Fruit fly (Drosophila melanogaster) whole organism, embryonic: ENCODE results near the gene CG42268.

Source experiments
- Atf-2 ChIP-seq: fragments of 200-800 bp; sonication (Bioruptor generic); optimal IDR thresholded peaks from 2 replicates; lab custom pipeline; 2016; ENCODE audit warnings: missing biosample characterization, missing genetic modification characterization
- Bdp1 ChIP-seq: fragments of 200-800 bp; sonication (Bioruptor generic); optimal IDR thresholded peaks from 3 replicates; lab custom pipeline; 2016; ENCODE audit warnings: missing biosample characterization, missing genetic modification characterization
- Bgb ChIP-seq: fragments of 200-800 bp; sonication (Bioruptor generic); IDR thresholded peaks from 2 replicates; pipeline ENCODE4 v1.3.6; 2022; ENCODE audit warnings: missing biosample characterization, missing genetic modification characterization; ENCODE audit not compliant: partially characterized antibody
- CG10431 ChIP-seq: fragments of 200-800 bp; sonication (Bioruptor generic); optimal IDR thresholded peaks from 3 replicates; lab custom pipeline; 2018; ENCODE audit warnings: missing biosample characterization, mild to moderate bottlenecking, missing genetic modification characterization
- CG10462 ChIP-seq: fragments of 200-800 bp; sonication (Bioruptor generic); optimal IDR thresholded peaks from 2 replicates; lab custom pipeline; 2016; ENCODE audit warnings: missing biosample characterization, missing genetic modification characterization
- CG12071 ChIP-seq: fragments of 200-800 bp; sonication (Bioruptor generic); optimal IDR thresholded peaks from 3 replicates; lab custom pipeline; 2018; ENCODE audit warnings: missing biosample characterization, mild to moderate bottlenecking, missing genetic modification characterization
- CG12942 ChIP-seq: fragments of 200-800 bp; sonication (Bioruptor generic); optimal IDR thresholded peaks from 3 replicates; lab custom pipeline; 2016; ENCODE audit warnings: missing biosample characterization, missing genetic modification characterization
- CG13287 ChIP-seq: fragments of 200-800 bp; sonication (Bioruptor generic); IDR thresholded peaks from 2 replicates; pipeline ENCODE4 v1.3.6; 2022; ENCODE audit warnings: missing biosample characterization, missing genetic modification characterization; ENCODE audit not compliant: partially characterized antibody
- CG14710 ChIP-seq: fragments of 200-800 bp; sonication (Bioruptor generic); optimal IDR thresholded peaks from 3 replicates; lab custom pipeline; 2019; ENCODE audit warnings: missing biosample characterization, mild to moderate bottlenecking, missing genetic modification characterization, moderate library complexity
- CG1529 ChIP-seq: fragments of 200-800 bp; sonication (Bioruptor generic); optimal IDR thresholded peaks from 3 replicates; lab custom pipeline; 2018; ENCODE audit warnings: missing biosample characterization, missing genetic modification characterization
- CG15479 ChIP-seq: fragments of 200-800 bp; sonication (Bioruptor generic); optimal IDR thresholded peaks from 3 replicates; lab custom pipeline; 2019; ENCODE audit warnings: missing biosample characterization, mild to moderate bottlenecking, missing genetic modification characterization, moderate library complexity
- CG15696 ChIP-seq: fragments of 200-800 bp; sonication (Bioruptor generic); optimal IDR thresholded peaks from 2 replicates; lab custom pipeline; 2019; ENCODE audit warnings: missing biosample characterization, mild to moderate bottlenecking, missing genetic modification characterization, moderate library complexity
- CG17186 ChIP-seq: fragments of 200-800 bp; sonication (Bioruptor generic); optimal IDR thresholded peaks from 3 replicates; lab custom pipeline; 2017; ENCODE audit warnings: missing biosample characterization, missing genetic modification reagents, missing genetic modification characterization
- CG2712 ChIP-seq: fragments of 200-800 bp; optimal IDR thresholded peaks from 3 replicates; lab custom pipeline; 2019; ENCODE audit warnings: missing biosample characterization, mild to moderate bottlenecking, missing genetic modification characterization, moderate library complexity
- CG30020 ChIP-seq: fragments of 200-800 bp; optimal IDR thresholded peaks from 2 replicates; lab custom pipeline; 2019; ENCODE audit warnings: missing biosample characterization, mild to moderate bottlenecking, missing genetic modification characterization, moderate library complexity
- CG33557 ChIP-seq: fragments of 200-800 bp; sonication (Bioruptor generic); optimal IDR thresholded peaks from 2 replicates; lab custom pipeline; 2019; ENCODE audit warnings: missing biosample characterization, mild to moderate bottlenecking, missing genetic modification characterization, moderate library complexity
- CG5180 ChIP-seq: fragments of 200-800 bp; sonication (Bioruptor generic); optimal IDR thresholded peaks from 3 replicates; lab custom pipeline; 2017; ENCODE audit warnings: missing biosample characterization, missing genetic modification characterization, mild to moderate bottlenecking, moderate library complexity, missing genetic modification reagents
- CG5953 ChIP-seq: fragments of 200-800 bp; sonication (Bioruptor generic); IDR thresholded peaks from 2 replicates; pipeline ENCODE4 v1.3.6; 2022; ENCODE audit warnings: missing biosample characterization, missing genetic modification characterization
- CG6854 ChIP-seq: fragments of 200-800 bp; sonication (Bioruptor generic); optimal IDR thresholded peaks from 3 replicates; lab custom pipeline; 2017; ENCODE audit warnings: missing biosample characterization, mild to moderate bottlenecking, missing genetic modification characterization
- Dfd ChIP-seq, 2 experiments: fragments of >200 bp; optimal IDR thresholded peaks; 2 replicates each; lab custom pipeline; 2017; ENCODE audit warnings: missing biosample characterization in 2 of 2, missing genetic modification characterization in 2 of 2
- Gsc ChIP-seq: fragments of 200-800 bp; sonication (Bioruptor generic); IDR thresholded peaks from 2 replicates; pipeline ENCODE4 v1.3.6; 2022; ENCODE audit warnings: missing biosample characterization, missing genetic modification characterization
- H15 ChIP-seq: fragments of 200-800 bp; sonication (Bioruptor generic); IDR thresholded peaks from 3 replicates; pipeline ENCODE4 v1.3.6; 2022; ENCODE audit warnings: missing biosample characterization, missing genetic modification characterization
- Hr78 ChIP-seq, 2 experiments: fragments of 200-800 bp in 1 of 2; fragments of >200 bp in 1 of 2; sonication (Bioruptor generic) in 1 of 2; optimal IDR thresholded peaks; 2 replicates each; lab custom pipeline; 2017 to 2019; ENCODE audit warnings: missing biosample characterization in 2 of 2, missing genetic modification characterization in 2 of 2, mild to moderate bottlenecking in 1 of 2, moderate library complexity in 1 of 2
- Max ChIP-seq: fragments of 200-800 bp; sonication (Bioruptor generic); optimal IDR thresholded peaks from 2 replicates; lab custom pipeline; 2016; ENCODE audit warnings: missing biosample characterization, mild to moderate bottlenecking, missing genetic modification characterization
- Meics ChIP-seq: fragments of 200-800 bp; sonication (Bioruptor generic); optimal IDR thresholded peaks from 2 replicates; lab custom pipeline; 2017; ENCODE audit warnings: missing biosample characterization, mild to moderate bottlenecking, missing genetic modification characterization
- Neu2 ChIP-seq: fragments of 200-800 bp; sonication (Bioruptor generic); optimal IDR thresholded peaks from 3 replicates; lab custom pipeline; 2016; ENCODE audit warnings: missing biosample characterization, missing genetic modification characterization, borderline replicate concordance
- Nf-YA ChIP-seq: fragments of 200-800 bp; sonication (Bioruptor generic); IDR thresholded peaks from 2 replicates; pipeline ENCODE4 v1.3.6; 2022; ENCODE audit warnings: missing biosample characterization, missing genetic modification characterization
- Scr ChIP-seq: fragments of 200-800 bp; sonication (Bioruptor generic); IDR thresholded peaks from 2 replicates; pipeline ENCODE4 v1.3.6; 2022; ENCODE audit warnings: missing biosample characterization, missing genetic modification characterization; ENCODE audit not compliant: partially characterized antibody
- Sry-β ChIP-seq: fragments of 200-800 bp; sonication (Bioruptor generic); optimal IDR thresholded peaks from 2 replicates; lab custom pipeline; 2018; ENCODE audit warnings: missing biosample characterization, mild to moderate bottlenecking, missing genetic modification characterization, moderate library complexity
- cas ChIP-seq: fragments of 200-800 bp; sonication (Bioruptor generic); IDR thresholded peaks from 2 replicates; pipeline ENCODE4 v1.3.6; 2022; ENCODE audit warnings: missing biosample characterization, missing genetic modification characterization
- ci ChIP-seq: fragments of 200-800 bp; sonication (Bioruptor generic); IDR thresholded peaks from 3 replicates; pipeline ENCODE4 v1.3.6; 2022; ENCODE audit warnings: missing biosample characterization, missing genetic modification characterization
- corto ChIP-seq: fragments of 200-800 bp; sonication (Bioruptor generic); optimal IDR thresholded peaks from 2 replicates; lab custom pipeline; 2016; ENCODE audit warnings: missing biosample characterization, mild to moderate bottlenecking, missing genetic modification characterization, moderate library complexity
- crc ChIP-seq: fragments of 200-800 bp; sonication (Bioruptor generic); optimal IDR thresholded peaks from 2 replicates; lab custom pipeline; 2016; ENCODE audit warnings: missing biosample characterization, missing genetic modification characterization
- cwo ChIP-seq: fragments of 200-800 bp; sonication (Bioruptor generic); optimal IDR thresholded peaks from 3 replicates; lab custom pipeline; 2017; ENCODE audit warnings: missing biosample characterization, missing genetic modification characterization, mild to moderate bottlenecking, moderate library complexity, missing genetic modification reagents
- dpn ChIP-seq, 2 experiments: fragments of 200-800 bp; sonication (Bioruptor generic); optimal IDR thresholded peaks; 3 replicates each; lab custom pipeline; 2016; ENCODE audit warnings: missing biosample characterization in 2 of 2, missing genetic modification characterization in 2 of 2
- eve ChIP-seq, 2 experiments: fragments of >200 bp; optimal IDR thresholded peaks; 2 replicates each; lab custom pipeline; 2017; ENCODE audit warnings: missing biosample characterization in 2 of 2, missing genetic modification characterization in 2 of 2
- fd102C ChIP-seq: fragments of 200-800 bp; sonication (Bioruptor generic); optimal IDR thresholded peaks from 2 replicates; lab custom pipeline; 2018; ENCODE audit warnings: missing biosample characterization, mild to moderate bottlenecking, missing genetic modification characterization, moderate library complexity
- gcm ChIP-seq: fragments of 200-800 bp; sonication (Bioruptor generic); optimal IDR thresholded peaks from 2 replicates; lab custom pipeline; 2019; ENCODE audit warnings: missing biosample characterization, mild to moderate bottlenecking, missing genetic modification characterization, moderate library complexity
- gcm2 ChIP-seq: fragments of 200-800 bp; sonication (Bioruptor generic); optimal IDR thresholded peaks from 2 replicates; lab custom pipeline; 2016; ENCODE audit warnings: missing biosample characterization, missing genetic modification characterization
- grau ChIP-seq: fragments of 200-800 bp; optimal IDR thresholded peaks from 3 replicates; lab custom pipeline; 2019; ENCODE audit warnings: missing biosample characterization, mild to moderate bottlenecking, missing genetic modification characterization, moderate library complexity
- gsb ChIP-seq: fragments of 200-800 bp; sonication (Bioruptor generic); IDR thresholded peaks from 2 replicates; pipeline ENCODE4 v1.3.6; 2022; ENCODE audit warnings: missing biosample characterization, missing genetic modification characterization
- kay ChIP-seq: fragments of 200-800 bp; sonication (Bioruptor generic); optimal IDR thresholded peaks from 2 replicates; lab custom pipeline; 2016; ENCODE audit warnings: missing biosample characterization, missing genetic modification characterization
- lilli ChIP-seq: fragments of 200-800 bp; sonication (Bioruptor generic); optimal IDR thresholded peaks from 3 replicates; lab custom pipeline; 2016; ENCODE audit warnings: missing biosample characterization, missing genetic modification characterization
- p53 ChIP-seq: fragments of 200-800 bp; sonication (Bioruptor generic); optimal IDR thresholded peaks from 2 replicates; lab custom pipeline; 2016; ENCODE audit warnings: missing biosample characterization, missing genetic modification characterization
- pb ChIP-seq: fragments of 200-800 bp; sonication (Bioruptor generic); optimal IDR thresholded peaks from 3 replicates; lab custom pipeline; 2016; ENCODE audit warnings: missing biosample characterization, missing genetic modification characterization
- psq ChIP-seq: fragments of 200-800 bp; sonication (Bioruptor generic); optimal IDR thresholded peaks from 2 replicates; lab custom pipeline; 2017; ENCODE audit warnings: missing biosample characterization, missing genetic modification characterization
- sens-2 ChIP-seq: fragments of 200-800 bp; sonication (Bioruptor generic); IDR thresholded peaks from 2 replicates; pipeline ENCODE4 v1.3.6; 2022; ENCODE audit warnings: missing biosample characterization, missing genetic modification characterization
- sna ChIP-seq: fragments of 200-800 bp; sonication (Bioruptor generic); IDR thresholded peaks from 2 replicates; pipeline ENCODE4 v1.3.6; 2022; ENCODE audit warnings: missing biosample characterization, missing genetic modification characterization; ENCODE audit not compliant: partially characterized antibody
- wdn ChIP-seq: fragments of 200-800 bp; sonication (Bioruptor generic); IDR thresholded peaks from 2 replicates; pipeline ENCODE4 v1.3.6; 2022; ENCODE audit warnings: missing biosample characterization, missing genetic modification characterization
- zfh1 ChIP-seq: fragments of 200-800 bp; sonication (Bioruptor generic); IDR thresholded peaks from 3 replicates; pipeline ENCODE4 v1.3.6; 2022; ENCODE audit warnings: missing biosample characterization, missing genetic modification characterization

Gene CG42268

dm6 chr3L:9723108-9723507, 37.1 kb downstream of the CG42268 start, which contains the start of the genes nbs and defl (continued):
- no peak for TF ChIP-seq Gsc (GFP tag; lab: Robert Waterston, UW)
- peak; percentile 9 for TF ChIP-seq CG10462 (GFP tag; lab: Kevin White, UChicago)
- TF ChIP-seq Sry-β: peak; percentile 29
- no peak for TF ChIP-seq CG5180 (GFP tag; lab: Kevin White, UChicago)
- peak; percentile 16 for TF ChIP-seq CG33557 (GFP tag; lab: Kevin White, UChicago)
- TF ChIP-seq CG12942 (GFP tag; lab: Kevin White, UChicago): peak; percentile 64
- peak; percentile 44; the same call in 1 of the 3 replicates for TF ChIP-seq H15 (GFP tag; lab: Robert Waterston, UW)
- no peak for TF ChIP-seq p53 (GFP tag; lab: Kevin White, UChicago)
- peak; percentile 66 for TF ChIP-seq Meics (GFP tag; lab: Kevin White, UChicago)
- no peak for TF ChIP-seq eve (GFP tag; optimal IDR thresholded peaks at IDR 0.05; lab: Kevin White, UChicago)
- peak; percentile 65 for TF ChIP-seq Scr (GFP tag; lab: Robert Waterston, UW)
- TF ChIP-seq sens-2 (GFP tag; lab: Robert Waterston, UW): no peak
- TF ChIP-seq Nf-YA: no peak
- peak; percentile 23 for TF ChIP-seq psq
- TF ChIP-seq Neu2 (GFP tag; lab: Kevin White, UChicago): no peak
- peak; percentile 35 for TF ChIP-seq kay (GFP tag; lab: Kevin White, UChicago)
- no peak for TF ChIP-seq gsb
- TF ChIP-seq CG15696: peak; percentile 66
- no peak for TF ChIP-seq pb (GFP tag; lab: Kevin White, UChicago)
- no peak for TF ChIP-seq CG5953
- TF ChIP-seq CG1529 (GFP tag; lab: Kevin White, UChicago): no peak
- peak; percentile 69; the same call in 2 of the 3 replicates for TF ChIP-seq zfh1 (GFP tag; lab: Robert Waterston, UW)
- no peak for TF ChIP-seq CG6854 (GFP tag; lab: Kevin White, UChicago)
- peak; percentile 82 for TF ChIP-seq lilli (GFP tag; lab: Kevin White, UChicago)
- peak; percentile 85 for TF ChIP-seq CG2712 (tag; lab: Kevin White, UChicago)
- no peak for TF ChIP-seq CG10431 (GFP tag; lab: Kevin White, UChicago)
- TF ChIP-seq Atf-2 (GFP tag; lab: Kevin White, UChicago): peak; percentile 63
- TF ChIP-seq wdn (GFP tag; lab: Robert Waterston, UW): 0 out of 2 replicates have a peak, but pooled peaks have one; percentile 15
- no peak for TF ChIP-seq CG12071 (GFP tag; lab: Kevin White, UChicago)
- no peak for TF ChIP-seq fd102C (GFP tag; lab: Kevin White, UChicago)
- peak; percentile 52 for TF ChIP-seq crc (GFP tag; lab: Kevin White, UChicago)
- peak; percentile 74 for TF ChIP-seq CG13287 (GFP tag; lab: Robert Waterston, UW)
- TF ChIP-seq Dfd (GFP tag; optimal IDR thresholded peaks at IDR 0.05; lab: Kevin White, UChicago): no peak
- peak; percentile 77 to 86 for TF ChIP-seq dpn (GFP tag; optimal IDR thresholded peaks at IDR 0.05; lab: Kevin White, UChicago)
- no peak for TF ChIP-seq Bdp1 (GFP tag; lab: Kevin White, UChicago)
- TF ChIP-seq CG30020 (tag; lab: Kevin White, UChicago): peak; percentile 62
- no peak for TF ChIP-seq ci (GFP tag; lab: Robert Waterston, UW)
- TF ChIP-seq corto (GFP tag; lab: Kevin White, UChicago): no peak
- peak; percentile 12; the same call in 1 of the 2 replicates for TF ChIP-seq Bgb (GFP tag; lab: Robert Waterston, UW)
- TF ChIP-seq Max (GFP tag; lab: Kevin White, UChicago): peak; percentile 60
- peak; percentile 73 for TF ChIP-seq CG14710
- no peak for TF ChIP-seq gcm (GFP tag; lab: Kevin White, UChicago)
- 0 out of 2 replicates have a peak, but pooled peaks have one; percentile 36 for TF ChIP-seq cas (GFP tag; lab: Robert Waterston, UW)
- no peak for TF ChIP-seq Hr78 (GFP tag; optimal IDR thresholded peaks at IDR 0.05; lab: Kevin White, UChicago)
- no peak for TF ChIP-seq gcm2
- TF ChIP-seq grau: peak; percentile 76
- no peak for TF ChIP-seq CG17186 (GFP tag; lab: Kevin White, UChicago)
- no peak for TF ChIP-seq CG15479 (GFP tag; lab: Kevin White, UChicago)
- TF ChIP-seq sna: no peak
- TF ChIP-seq cwo (GFP tag; lab: Kevin White, UChicago): no peak
